Fruit fly (Drosophila melanogaster) ovary, adult (tissue): ENCODE results near the gene CG17234.

Experiments used
- CG17801 ChIP-seq: fragments of 200-800 bp; optimal IDR thresholded peaks from 2 replicates; lab custom pipeline; 2019; ENCODE audit warnings: missing biosample characterization, mild to moderate bottlenecking, missing genetic modification characterization, moderate library complexity; ENCODE audit not compliant: partially characterized antibody

CG17234 gene

DNA sequence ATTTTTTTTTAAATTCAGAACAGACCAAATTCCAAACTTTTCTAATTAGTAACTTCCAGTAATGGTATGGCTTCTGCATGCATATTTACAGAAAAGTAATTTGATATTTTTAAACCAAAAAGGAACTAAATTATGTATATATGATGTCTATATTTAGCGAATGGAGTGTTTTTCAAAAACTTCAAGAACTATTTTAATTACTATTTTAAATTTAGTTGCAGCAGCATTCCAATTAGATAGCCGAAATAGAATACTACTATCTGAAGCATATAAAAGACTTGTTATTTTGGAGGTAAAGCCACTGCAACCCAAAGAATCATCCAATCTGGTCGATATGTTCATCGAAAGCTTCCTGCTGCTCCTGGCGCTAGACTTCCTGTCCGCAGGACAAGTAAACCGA lies at the start of gene CG17234:
Gene CG17234 (plus strand): TSS at position 301 of the 400 bp plus-strand sequence.
- no peak for TF ChIP-seq CG17801 (GFP tag; lab: Kevin White, UChicago)

DNA sequence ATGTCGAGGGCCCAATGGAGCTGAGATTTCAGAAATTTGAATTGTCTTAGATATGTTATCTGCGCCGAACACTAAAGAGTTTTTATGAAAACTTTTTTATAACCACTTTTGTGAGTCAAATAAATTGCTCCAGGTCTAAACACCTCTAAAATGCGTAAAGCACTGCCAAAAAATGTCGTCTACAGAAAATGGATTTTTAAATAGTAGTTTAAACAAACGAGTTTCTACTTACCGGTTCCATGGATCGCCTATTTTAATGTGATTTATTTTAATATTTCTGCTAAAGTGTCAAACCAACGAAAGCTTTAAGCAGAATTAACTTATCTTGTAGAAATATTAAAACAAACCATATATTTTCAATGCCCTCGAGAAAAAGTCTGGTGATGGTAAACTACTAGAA lies 46.8 kb upstream of the CG17234 start, which contains the start of gene CG31668:
Gene CG31668 (minus strand): TSS at position 101 of the 400 bp plus-strand sequence.
- TF ChIP-seq CG17801 (GFP tag; lab: Kevin White, UChicago) = no peak

DNA sequence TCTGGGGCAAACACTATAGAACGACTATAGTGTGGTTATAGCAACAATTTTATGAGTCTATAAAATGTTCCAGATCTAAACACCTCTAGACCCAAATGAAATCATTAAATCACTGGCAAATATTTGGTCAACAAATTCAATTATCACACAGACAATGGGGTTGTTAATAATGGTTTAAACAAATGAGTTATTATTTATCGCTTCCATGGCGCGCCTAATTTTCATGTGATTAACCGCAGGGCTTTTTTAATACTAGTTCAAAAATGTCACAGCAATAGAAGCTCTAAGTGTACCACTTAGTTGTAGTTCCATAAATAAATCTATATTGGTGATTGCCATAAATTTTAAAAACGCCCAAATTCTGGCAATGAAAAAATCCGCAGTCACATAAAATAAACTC lies 43.8 kb upstream of the CG17234 start, which contains the start of gene CG33124:
Gene CG33124 (minus strand): TSS at position 101 of the 400 bp plus-strand sequence.
- TF ChIP-seq CG17801 (GFP tag; lab: Kevin White, UChicago) = no peak

dm6 chr2L:2212478-2212877 lies 40.4 kb upstream of the CG17234 start, which contains the start of gene CG15385:
TSS of gene CG15385 (minus strand) at chr2L:2212571.
- TF ChIP-seq CG17801 (GFP tag; lab: Kevin White, UChicago) = no peak

- peak; percentile 43 for TF ChIP-seq CG17801 (GFP tag; lab: Kevin White, UChicago)
Observed at dm6 chr2L:2214004-2214403, 38.8 kb upstream of the CG17234 start, which contains the start of the genes Uch and CG34174. TSS of gene Uch (minus strand) at chr2L:2214211. TSS of gene CG34174 (plus strand) at chr2L:2214266.

DNA sequence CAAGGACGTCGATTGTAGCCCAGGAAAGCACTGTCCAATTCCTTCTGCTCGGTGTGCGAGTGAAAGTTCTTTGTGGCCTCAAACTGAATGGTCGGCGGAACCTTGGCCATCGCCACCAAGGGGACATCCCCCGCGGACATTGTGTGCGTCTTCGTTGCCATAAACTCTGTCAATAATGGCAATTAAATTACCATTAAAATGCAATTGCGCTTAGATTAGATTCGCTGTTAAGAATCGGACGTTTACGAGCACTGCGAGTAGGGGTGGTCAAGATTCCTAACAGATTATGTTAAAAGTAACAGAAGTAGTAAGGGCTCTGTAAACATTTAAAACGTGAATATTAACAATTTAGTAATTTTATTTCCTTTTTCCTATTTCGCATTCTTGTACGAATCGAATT lies 36.8 kb upstream of the CG17234 start, which contains the start of gene daed:
Gene daed (minus strand): TSS at position 247 of the 400 bp plus-strand sequence.
- no peak for TF ChIP-seq CG17801 (GFP tag; lab: Kevin White, UChicago)

dm6 chr2L:2217067-2217684 lies 35.7 kb upstream of the CG17234 start, which contains the start of the genes CG15386, CG42371 and mio:
TSS of gene CG15386 (minus strand) at chr2L:2217246.
TSS of gene CG42371 (minus strand) at chr2L:2217246.
TSS of gene mio (plus strand) at chr2L:2217290.
- peak; percentile 60 for TF ChIP-seq CG17801 (GFP tag; lab: Kevin White, UChicago)

DNA sequence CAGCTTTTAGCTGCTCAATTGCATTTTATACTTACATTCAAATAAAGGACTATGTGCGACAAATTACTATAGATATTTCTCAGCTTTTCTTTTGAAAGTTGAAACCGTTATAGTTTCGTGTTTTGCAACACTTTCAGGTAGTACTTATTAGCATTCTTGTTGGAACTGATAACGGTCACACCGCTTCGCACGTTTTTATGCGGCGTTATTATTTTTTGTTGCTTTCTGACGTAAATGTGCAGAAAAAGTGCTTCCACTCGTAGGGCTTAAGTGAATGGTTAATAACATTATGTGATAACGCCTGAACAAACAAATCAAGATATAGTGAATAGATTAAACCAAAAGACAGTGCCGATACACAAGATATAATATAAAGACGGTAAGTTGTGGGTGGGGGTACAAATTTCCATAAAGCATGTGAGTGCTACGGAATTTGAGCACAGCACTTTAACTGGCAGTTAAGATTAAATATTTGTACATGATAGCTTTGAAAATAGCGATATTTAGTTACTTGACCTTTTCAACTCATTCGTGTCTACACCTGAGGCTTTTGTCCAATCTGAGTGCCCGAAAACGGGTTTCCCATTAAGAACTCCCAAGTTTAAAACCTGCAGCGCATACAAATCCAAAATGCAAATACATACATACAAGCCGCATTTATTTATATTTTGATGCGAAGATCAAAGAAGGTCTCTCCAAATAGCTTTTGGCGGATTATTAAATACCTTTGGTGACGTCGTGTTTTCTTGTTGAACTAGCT lies 32.1 kb upstream of the CG17234 start, which contains the start of gene papi:
Gene papi (plus strand): TSS at position 176 of the 760 bp plus-strand sequence.
- no peak for TF ChIP-seq CG17801 (GFP tag; lab: Kevin White, UChicago)

DNA sequence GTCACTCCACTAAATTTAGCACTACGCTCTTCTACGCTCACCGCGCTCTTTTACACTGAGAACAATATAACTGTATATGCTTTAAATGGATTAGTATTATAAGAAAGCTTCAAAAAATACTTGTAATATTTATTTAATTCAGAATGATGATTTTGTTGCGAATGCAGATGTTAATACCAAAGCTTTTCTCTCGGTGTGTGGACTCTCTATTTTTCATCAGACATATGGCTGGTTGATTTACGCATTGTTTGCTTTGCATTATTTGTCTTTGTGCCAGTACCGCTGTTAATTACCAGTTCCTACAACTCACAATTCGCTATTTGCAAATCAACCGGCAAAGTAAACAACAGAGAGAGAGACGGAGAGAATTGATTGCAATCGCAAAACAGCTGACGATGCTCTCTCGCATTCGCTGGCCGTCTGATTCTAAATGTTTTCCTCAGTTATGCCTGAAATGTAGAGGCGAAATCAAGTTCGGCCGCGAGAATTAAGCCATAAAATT lies 31.1 kb upstream of the CG17234 start:
- TF ChIP-seq CG17801 (GFP tag; lab: Kevin White, UChicago) = peak; percentile 99

dm6 chr2L:2222377-2222776 lies 30.5 kb upstream of the CG17234 start:
- no peak for TF ChIP-seq CG17801 (GFP tag; lab: Kevin White, UChicago)

dm6 chr2L:2226259-2227121 lies 26.4 kb upstream of the CG17234 start, which contains the start of the genes CG15387 and sau:
TSS of gene CG15387 (minus strand) at chr2L:2226294.
TSS of gene sau (plus strand) at chr2L:2226342.
- peak; percentile 86 for TF ChIP-seq CG17801 (GFP tag; lab: Kevin White, UChicago)

DNA sequence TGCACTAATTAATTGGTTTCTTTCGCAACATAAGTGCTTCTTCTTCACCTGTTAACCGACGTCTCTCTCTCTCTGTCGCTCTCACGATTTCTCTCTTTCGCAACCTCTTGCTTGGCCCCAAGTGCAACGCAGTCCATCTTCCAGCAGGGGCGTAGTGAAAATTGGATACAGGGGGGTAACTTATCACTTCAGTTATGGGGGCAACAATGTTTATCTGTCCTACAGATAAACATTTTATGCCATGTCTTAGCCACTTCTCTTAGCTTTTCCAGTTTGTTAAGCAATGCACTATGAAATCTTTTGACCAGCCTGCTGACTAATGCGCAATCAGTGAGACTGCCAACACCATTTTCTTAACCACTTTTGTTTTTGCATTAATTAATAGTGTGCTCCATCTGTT lies 25.5 kb upstream of the CG17234 start:
- peak; percentile 35 for TF ChIP-seq CG17801 (GFP tag; lab: Kevin White, UChicago)

DNA sequence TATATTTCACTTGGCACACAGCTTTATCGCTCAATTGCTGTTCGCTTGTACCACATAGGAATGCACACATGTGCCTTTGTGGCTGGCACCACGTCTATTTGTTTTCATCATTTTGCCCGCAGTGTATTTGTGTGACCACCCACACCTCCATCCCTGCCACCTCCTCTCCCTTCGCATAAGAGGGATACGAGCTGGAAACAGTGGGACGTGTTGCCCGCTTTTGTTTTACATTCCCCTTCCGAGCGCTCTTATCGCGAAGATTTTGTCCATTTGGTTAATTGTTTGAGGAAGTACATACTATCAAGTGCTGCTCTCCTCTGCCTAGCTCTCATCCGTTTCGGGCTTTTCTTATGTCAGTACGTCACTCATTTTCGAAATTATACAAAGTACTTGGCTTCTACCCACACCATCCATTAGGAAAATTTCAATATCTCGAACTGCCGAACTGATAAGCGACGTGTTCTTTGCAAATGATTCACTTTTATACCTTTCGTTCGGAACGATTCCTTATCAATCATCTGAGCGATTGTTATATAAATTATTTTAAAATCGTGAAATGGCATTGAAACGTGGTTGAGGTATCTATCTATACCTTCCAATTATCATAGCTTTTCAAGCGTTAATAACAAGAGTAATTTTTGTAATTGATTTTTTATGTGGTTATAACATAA lies 24.5 kb upstream of the CG17234 start:
- TF ChIP-seq CG17801 (GFP tag; lab: Kevin White, UChicago) = no peak
